Worm (Caenorhabditis elegans) whole organism, L2 larva: ENCODE data around the gene Y6E2A.7.

Source experiments
- C34F6.9 ChIP-seq: fragments of 150-350 bp; optimal IDR thresholded peaks from 2 replicates; lab custom pipeline; 2014; ENCODE audit warnings: missing biosample characterization, missing genetic modification characterization
- F13H6.1 ChIP-seq: sonication (generic microtip); optimal IDR thresholded peaks from 2 replicates; lab custom pipeline; 2016; ENCODE audit warnings: missing genetic modification characterization, missing compliant biosample characterization
- Y55F3AM.14 ChIP-seq: fragments of 200-800 bp; sonication (Bioruptor generic); optimal IDR thresholded peaks from 2 replicates; lab custom pipeline; 2018; ENCODE audit warnings: mild to moderate bottlenecking, missing genetic modification characterization, missing compliant biosample characterization
- ZK546.5 ChIP-seq: sonication (generic microtip); optimal IDR thresholded peaks from 2 replicates; lab custom pipeline; 2017; ENCODE audit warnings: missing biosample characterization, missing genetic modification characterization
- alr-1 ChIP-seq: fragments of 150-350 bp; optimal IDR thresholded peaks from 2 replicates; lab custom pipeline; 2014; ENCODE audit warnings: missing biosample characterization, missing genetic modification characterization
- ceh-16 ChIP-seq: fragments of 150-350 bp; optimal IDR thresholded peaks from 2 replicates; lab custom pipeline; 2014; ENCODE audit warnings: missing biosample characterization, missing genetic modification characterization
- crh-2 ChIP-seq: sonication (generic microtip); optimal IDR thresholded peaks from 2 replicates; lab custom pipeline; 2017; ENCODE audit warnings: missing biosample characterization, missing genetic modification characterization
- dmd-4 ChIP-seq: sonication (generic microtip); optimal IDR thresholded peaks from 2 replicates; lab custom pipeline; 2017; ENCODE audit warnings: missing biosample characterization, missing genetic modification characterization
- egl-27 ChIP-seq: sonication (generic microtip); optimal IDR thresholded peaks from 3 replicates; lab custom pipeline; 2017; ENCODE audit warnings: missing biosample characterization, missing genetic modification reagents, missing genetic modification characterization
- elt-1 ChIP-seq: fragments of 150-350 bp; optimal IDR thresholded peaks from 2 replicates; lab custom pipeline; 2014; ENCODE audit warnings: missing biosample characterization, missing genetic modification characterization
- fos-1 ChIP-seq: fragments of 150-350 bp; optimal IDR thresholded peaks from 2 replicates; lab custom pipeline; 2014; ENCODE audit warnings: missing biosample characterization, missing genetic modification characterization
- gmeb-1 ChIP-seq: fragments of 150-350 bp; optimal IDR thresholded peaks from 2 replicates; lab custom pipeline; 2014; ENCODE audit warnings: missing biosample characterization, missing genetic modification characterization
- lin-11 ChIP-seq: fragments of 150-350 bp; sonication (generic microtip); optimal IDR thresholded peaks from 2 replicates; lab custom pipeline; 2014; ENCODE audit warnings: missing biosample characterization, missing genetic modification characterization, inconsistent platforms, mixed read lengths
- lin-39 ChIP-seq: fragments of 150-350 bp; optimal IDR thresholded peaks from 2 replicates; lab custom pipeline; 2014; ENCODE audit warnings: missing biosample characterization, missing genetic modification reagents, missing genetic modification characterization
- lsy-2 ChIP-seq, 2 experiments: fragments of 150-350 bp in 1 of 2; sonication (generic microtip) in 1 of 2; optimal IDR thresholded peaks; 2 replicates each; lab custom pipeline; 2014 to 2017; ENCODE audit warnings: missing biosample characterization in 2 of 2, missing genetic modification characterization in 2 of 2
- mab-5 ChIP-seq: fragments of 150-350 bp; optimal IDR thresholded peaks from 2 replicates; lab custom pipeline; 2014; ENCODE audit warnings: missing biosample characterization, missing genetic modification characterization
- mbf-1 ChIP-seq: sonication (generic microtip); optimal IDR thresholded peaks from 2 replicates; lab custom pipeline; 2017; ENCODE audit warnings: missing biosample characterization, missing genetic modification characterization
- nhr-10 ChIP-seq: sonication (generic microtip); optimal IDR thresholded peaks from 2 replicates; lab custom pipeline; 2017; ENCODE audit warnings: missing biosample characterization, missing genetic modification characterization
- nhr-11 ChIP-seq: fragments of 150-350 bp; optimal IDR thresholded peaks from 2 replicates; lab custom pipeline; 2014; ENCODE audit warnings: missing biosample characterization, missing genetic modification characterization
- nhr-12 ChIP-seq: fragments of 150-350 bp; optimal IDR thresholded peaks from 2 replicates; lab custom pipeline; 2014; ENCODE audit warnings: missing biosample characterization, missing genetic modification characterization
- nhr-129 ChIP-seq: fragments of 150-350 bp; optimal IDR thresholded peaks from 2 replicates; lab custom pipeline; 2014; ENCODE audit warnings: missing biosample characterization, missing genetic modification characterization
- nhr-21 ChIP-seq: fragments of 150-350 bp; optimal IDR thresholded peaks from 2 replicates; lab custom pipeline; 2014; ENCODE audit warnings: missing biosample characterization, missing genetic modification characterization
- nhr-23 ChIP-seq: fragments of 150-350 bp; optimal IDR thresholded peaks from 2 replicates; lab custom pipeline; 2014; ENCODE audit warnings: missing biosample characterization, missing genetic modification reagents, missing genetic modification characterization
- nhr-25 ChIP-seq: fragments of 150-350 bp; sonication (generic microtip); optimal IDR thresholded peaks from 3 replicates; lab custom pipeline; 2014; ENCODE audit warnings: missing biosample characterization, missing genetic modification characterization
- nhr-77 ChIP-seq: fragments of 150-350 bp; optimal IDR thresholded peaks from 2 replicates; lab custom pipeline; 2014; ENCODE audit warnings: missing biosample characterization, missing genetic modification characterization
- peb-1 ChIP-seq: fragments of 150-350 bp; optimal IDR thresholded peaks from 2 replicates; lab custom pipeline; 2014; ENCODE audit warnings: missing biosample characterization, missing genetic modification characterization
- skn-1 ChIP-seq: sonication (generic microtip); optimal IDR thresholded peaks from 2 replicates; lab custom pipeline; 2017; ENCODE audit warnings: missing biosample characterization, missing genetic modification characterization
- sma-3 ChIP-seq: sonication (generic microtip); optimal IDR thresholded peaks from 2 replicates; lab custom pipeline; 2016; ENCODE audit warnings: missing genetic modification reagents, missing genetic modification characterization, missing compliant biosample characterization
- sma-9 ChIP-seq, 2 experiments: fragments of 150-350 bp in 1 of 2; sonication (generic microtip) in 1 of 2; optimal IDR thresholded peaks; 2 replicates each; lab custom pipeline; 2014 to 2016; ENCODE audit warnings: missing genetic modification characterization in 2 of 2, mild to moderate bottlenecking in 1 of 2, missing biosample characterization in 1 of 2, missing compliant biosample characterization in 1 of 2, missing genetic modification reagents in 1 of 2, moderate library complexity in 1 of 2
- unc-39 ChIP-seq: fragments of 150-350 bp; optimal IDR thresholded peaks from 2 replicates; lab custom pipeline; 2014; ENCODE audit warnings: missing biosample characterization, missing genetic modification characterization
- unc-55 ChIP-seq: fragments of 150-350 bp; sonication (generic microtip); optimal IDR thresholded peaks from 3 replicates; lab custom pipeline; 2014; ENCODE audit warnings: missing biosample characterization, missing genetic modification reagents, missing genetic modification characterization
- zag-1 ChIP-seq: fragments of 150-350 bp; optimal IDR thresholded peaks from 2 replicates; lab custom pipeline; 2014; ENCODE audit warnings: missing biosample characterization, missing genetic modification characterization
- ztf-1 ChIP-seq: fragments of 200-800 bp; sonication (Bioruptor generic); conservative IDR thresholded peaks from 2 replicates; pipeline ENCODE4 v1.3.6; 2022; ENCODE audit warnings: missing genetic modification characterization, missing compliant biosample characterization
- ztf-11 ChIP-seq: sonication (generic microtip); optimal IDR thresholded peaks from 2 replicates; lab custom pipeline; 2017; ENCODE audit warnings: missing biosample characterization, missing genetic modification characterization
- ztf-4 ChIP-seq: fragments of 150-350 bp; optimal IDR thresholded peaks from 2 replicates; lab custom pipeline; 2014; ENCODE audit warnings: missing biosample characterization, missing genetic modification characterization

Y6E2A.7 gene

ce11 chrV:15721431-15721830 is 1.8 kb downstream of the Y6E2A.7 start:
- TF ChIP-seq C34F6.9 (tag; lab: Kevin White, UChicago) (no peak), nhr-10 (tag; lab: Kevin White, UChicago) (no peak), fos-1 (tag; lab: Kevin White, UChicago) (no peak), alr-1 (tag; lab: Kevin White, UChicago) (no peak), nhr-25 (tag; lab: Kevin White, UChicago) (no peak), Y55F3AM.14 (no peak), unc-39 (tag; lab: Kevin White, UChicago) (no peak), lin-39 (no peak), nhr-12 (tag; lab: Kevin White, UChicago) (no peak), gmeb-1 (no peak), ZK546.5 (tag; lab: Kevin White, UChicago) (no peak), ztf-1 (GFP tag; lab: Robert Waterston, UW) (no peak), ceh-16 (tag; lab: Kevin White, UChicago) (no peak), egl-27 (tag; lab: Kevin White, UChicago) (no peak)

- TF ChIP-seq dmd-4 (tag; lab: Kevin White, UChicago) (no peak), zag-1 (tag; lab: Kevin White, UChicago) (no peak), nhr-23 (tag; lab: Kevin White, UChicago) (no peak), mab-5 (no peak), elt-1 (tag; lab: Kevin White, UChicago) (no peak)
These were observed 2.2 kb downstream of the Y6E2A.7 start, which contains the start of gene srh-140 for ce11 chrV:15721888-15722287. srh-140 (plus strand) TSS chrV:15722188.

DNA sequence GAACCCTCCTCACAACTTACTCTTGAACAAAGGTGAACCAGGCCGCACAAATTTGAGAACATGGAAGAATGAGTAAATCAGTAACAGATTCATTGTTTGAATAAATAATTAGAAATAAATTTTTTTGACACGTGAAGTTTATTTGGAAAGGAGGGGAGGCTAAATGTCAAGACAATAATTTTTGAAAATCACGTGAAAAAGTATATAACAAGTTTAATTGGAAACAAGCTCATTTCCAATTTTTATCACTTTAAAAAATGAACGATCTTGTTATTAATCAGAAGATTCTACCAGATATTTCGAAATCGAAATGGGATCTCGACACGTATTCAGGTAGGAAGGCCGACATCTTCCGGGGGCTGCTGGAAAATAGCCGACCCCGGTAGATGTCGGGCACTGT is 6.9 kb downstream of the Y6E2A.7 start, which contains the start of the genes irld-57 and sfxn-1.3:
TSS of gene irld-57 (minus strand) at position 101 of the 400 bp plus-strand sequence.
TSS of gene sfxn-1.3 (plus strand) at position 232 of the 400 bp plus-strand sequence.
- TF ChIP-seq unc-39 (tag; lab: Kevin White, UChicago) (no peak), F13H6.1 (tag; lab: Kevin White, UChicago) (no peak), Y55F3AM.14 (no peak), nhr-21 (tag; lab: Kevin White, UChicago) (no peak), sma-9 (GFP tag; optimal IDR thresholded peaks at IDR 0.05; lab: Kevin White, UChicago) (no peak), sma-9 (tag; optimal IDR thresholded peaks at IDR 0.05; lab: Kevin White, UChicago) (no peak), nhr-25 (tag; lab: Kevin White, UChicago) (no peak), C34F6.9 (tag; lab: Kevin White, UChicago) (no peak), nhr-10 (tag; lab: Kevin White, UChicago) (no peak), lsy-2 (tag; optimal IDR thresholded peaks at IDR 0.05; lab: Kevin White, UChicago) (no peak), elt-1 (tag; lab: Kevin White, UChicago) (no peak), lin-11 (tag; lab: Kevin White, UChicago) (no peak)

DNA sequence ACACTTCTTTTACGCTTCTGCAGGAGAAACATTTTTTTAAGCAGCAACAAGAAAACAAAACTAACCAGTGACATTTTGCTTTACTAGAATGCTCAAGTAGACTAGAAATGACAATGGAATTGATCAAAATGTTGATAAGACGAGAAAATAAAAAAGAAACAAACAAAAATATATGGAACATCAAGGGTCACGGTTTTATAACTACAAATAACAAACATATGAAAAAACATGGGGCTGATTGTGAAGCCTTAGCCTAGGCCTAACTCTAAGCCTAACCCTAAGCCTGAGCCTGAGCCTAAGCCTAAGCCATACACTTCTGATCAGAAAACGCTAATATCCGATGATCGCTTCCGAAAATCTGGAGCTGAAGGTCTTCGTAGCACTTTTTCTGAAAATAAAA is 10.8 kb downstream of the Y6E2A.7 start, which contains the start of gene Y6E2A.10:
TSS of gene Y6E2A.10 (minus strand) at position 101 of the 400 bp plus-strand sequence.
- TF ChIP-seq nhr-25 (tag; lab: Kevin White, UChicago), result no peak
- TF ChIP-seq skn-1 (tag; lab: Kevin White, UChicago), result no peak
- TF ChIP-seq sma-3 (GFP tag; lab: Kevin White, UChicago), result no peak
- no peak for TF ChIP-seq lsy-2 (tag; optimal IDR thresholded peaks at IDR 0.05; lab: Kevin White, UChicago)

DNA sequence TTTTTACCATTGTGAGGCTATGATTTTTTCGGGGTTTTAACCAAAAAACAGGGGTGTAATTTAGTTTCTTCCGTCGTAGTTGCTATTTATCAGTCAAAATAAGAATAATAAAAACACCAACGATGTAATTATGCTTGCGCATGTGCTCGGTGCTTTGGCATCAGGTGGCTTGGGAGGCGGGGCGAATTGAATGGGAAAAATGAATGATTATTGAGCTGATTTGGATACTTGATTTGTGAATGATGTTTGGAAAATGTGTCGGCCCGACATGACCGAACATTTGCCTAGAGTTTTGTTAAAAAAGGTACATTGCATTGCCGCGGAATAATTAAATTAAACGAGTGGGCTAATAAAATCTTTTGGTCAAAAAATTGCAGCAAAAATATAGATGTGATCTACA is 12.5 kb downstream of the Y6E2A.7 start, which contains the start of gene str-38:
TSS of gene str-38 (minus strand) at position 101 of the 400 bp plus-strand sequence.
- TF ChIP-seq ztf-4 (tag; lab: Kevin White, UChicago), result no peak
- no peak for TF ChIP-seq crh-2 (tag; lab: Kevin White, UChicago)
- no peak for TF ChIP-seq nhr-129 (tag; lab: Kevin White, UChicago)
- no peak for TF ChIP-seq mbf-1 (tag; lab: Kevin White, UChicago)
- no peak for TF ChIP-seq mab-5
- no peak for TF ChIP-seq zag-1 (tag; lab: Kevin White, UChicago)
- no peak for TF ChIP-seq nhr-11
- TF ChIP-seq nhr-77 (tag; lab: Kevin White, UChicago), result no peak
- no peak for TF ChIP-seq lin-11 (tag; lab: Kevin White, UChicago)
- TF ChIP-seq unc-55 (GFP tag; lab: Kevin White, UChicago), result no peak
- no peak for TF ChIP-seq nhr-23 (tag; lab: Kevin White, UChicago)
- no peak for TF ChIP-seq sma-9 (GFP tag; optimal IDR thresholded peaks at IDR 0.05; lab: Kevin White, UChicago)
- no peak for TF ChIP-seq sma-9 (tag; optimal IDR thresholded peaks at IDR 0.05; lab: Kevin White, UChicago)
- no peak for TF ChIP-seq elt-1 (tag; lab: Kevin White, UChicago)
- no peak for TF ChIP-seq peb-1 (tag; lab: Kevin White, UChicago)
- no peak for TF ChIP-seq ztf-11 (tag; lab: Kevin White, UChicago)
